Worm (Caenorhabditis elegans): ENCODE results near the gene swt-2.

DNA sequence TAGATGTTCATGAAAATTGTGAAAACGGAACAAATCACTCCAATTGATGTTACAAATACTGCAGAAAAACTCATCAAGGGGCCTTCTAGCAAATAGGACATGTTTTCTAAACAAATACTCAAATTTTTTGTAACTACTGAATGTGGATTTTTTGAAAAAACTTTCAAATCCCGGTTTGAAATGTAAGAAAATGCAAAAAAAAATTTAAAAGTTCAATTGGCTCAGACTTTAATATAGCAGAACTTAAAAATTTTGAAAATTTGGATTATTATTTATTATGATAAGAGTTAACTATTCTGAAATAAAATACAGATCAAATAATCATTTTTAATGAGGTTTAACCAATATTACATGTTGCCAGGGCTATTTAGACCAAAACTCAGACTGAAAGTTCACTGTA, 39.6 kb upstream of the swt-2 start, which contains the start of gene srbc-9:
- no peak for TF ChIP-seq lin-39 (tag; optimal IDR thresholded peaks at IDR 0.05)
- no peak for TF ChIP-seq sdz-12 (GFP tag; optimal IDR thresholded peaks at IDR 0.05)
- TF ChIP-seq ceh-20 (GFP tag; IDR thresholded peaks at IDR 0.05), result no peak
- no peak for TF ChIP-seq rbr-2 (tag; optimal IDR thresholded peaks at IDR 0.05)
- TF ChIP-seq gei-8 (GFP tag; optimal IDR thresholded peaks at IDR 0.05), result no peak
